Worm (Caenorhabditis elegans): ENCODE data around the gene Y51H7C.41.
"Not testable (repeated sequence)": the region's sequence is repeated elsewhere in the genome, so short reads cannot be mapped to it uniquely, and the experiment has no call there.

ce11 chrII:1453209-1453608, 50.1 kb downstream of the Y51H7C.41 start:
- TF ChIP-seq madf-10 (tag; optimal IDR thresholded peaks at IDR 0.05); F57C9.4 (tag; optimal IDR thresholded peaks at IDR 0.05); lin-26 (GFP tag; IDR thresholded peaks at IDR 0.05); unc-62 (GFP tag; optimal IDR thresholded peaks at IDR 0.05): not testable (repeated sequence)
- 0 out of 2 replicates have a peak, but pooled peaks have one; percentile 26 for TF ChIP-seq ztf-25 (GFP tag; IDR thresholded peaks at IDR 0.05)

Data from whole organism, young adult.